Worm (Caenorhabditis elegans) whole organism, L1 larva: ENCODE measurements around the gene ckk-1.

Source experiments
- Y116A8C.19 ChIP-seq: sonication (generic microtip); optimal IDR thresholded peaks from 2 replicates; lab custom pipeline; 2016; ENCODE audit warnings: missing compliant biosample characterization, missing genetic modification characterization, borderline replicate concordance
- ama-1 ChIP-seq: fragments of 150-350 bp; optimal IDR thresholded peaks from 2 replicates; lab custom pipeline; 2014
- ces-1 ChIP-seq: fragments of 150-350 bp; optimal IDR thresholded peaks from 2 replicates; lab custom pipeline; 2014; ENCODE audit warnings: missing biosample characterization, missing genetic modification reagents, missing genetic modification characterization
- dpl-1 ChIP-seq, 3 experiments: fragments of 150-350 bp in 2 of 3; sonication (generic microtip) in 1 of 3; optimal IDR thresholded peaks; 2 replicates each; lab custom pipeline; 2014 to 2017; ENCODE audit warnings: missing biosample characterization in 3 of 3, missing genetic modification characterization in 3 of 3, missing genetic modification reagents in 3 of 3
- efl-1 ChIP-seq, 4 experiments: fragments of 150-350 bp; optimal IDR thresholded peaks in 3 of 4; peaks in 1 of 4; 1 replicate in 1 of 4; 2 replicates in 3 of 4; lab custom pipeline; 2014; ENCODE audit warnings: missing biosample characterization in 2 of 4, missing genetic modification characterization in 2 of 4, missing genetic modification reagents in 2 of 4
- elt-2 ChIP-seq: sonication (generic microtip); optimal IDR thresholded peaks from 2 replicates; lab custom pipeline; 2016; ENCODE audit warnings: missing genetic modification characterization, mild to moderate bottlenecking, inconsistent platforms, missing compliant biosample characterization, missing genetic modification reagents
- elt-3 ChIP-seq, 6 experiments: fragments of 150-350 bp in 1 of 6; sonication (generic microtip); optimal IDR thresholded peaks; 2 replicates each; lab custom pipeline; 2017 to 2018; ENCODE audit warnings: missing biosample characterization in 6 of 6, missing genetic modification characterization in 6 of 6, inconsistent platforms in 1 of 6
- ets-5 ChIP-seq: fragments of 200-800 bp; sonication (Bioruptor generic); IDR thresholded peaks from 2 replicates; pipeline ENCODE4 v1.3.6; 2022; ENCODE audit warnings: missing genetic modification characterization, missing compliant biosample characterization
- grh-1 ChIP-seq: fragments of 200-800 bp; sonication (Bioruptor generic); IDR thresholded peaks from 2 replicates; pipeline ENCODE4 v1.3.6; 2022; ENCODE audit warnings: missing genetic modification reagents, missing genetic modification characterization, missing compliant biosample characterization
- hpl-2 ChIP-seq: fragments of 150-350 bp; optimal IDR thresholded peaks from 2 replicates; lab custom pipeline; 2014; ENCODE audit warnings: missing biosample characterization, missing genetic modification reagents, missing genetic modification characterization
- irx-1 ChIP-seq: sonication (generic microtip); optimal IDR thresholded peaks from 2 replicates; lab custom pipeline; 2016; ENCODE audit warnings: missing genetic modification characterization, missing compliant biosample characterization
- isw-1 ChIP-seq: fragments of 200-800 bp; sonication (Bioruptor generic); IDR thresholded peaks from 2 replicates; pipeline ENCODE4 v1.3.6; 2022; ENCODE audit warnings: missing genetic modification characterization, missing compliant biosample characterization
- lin-14 ChIP-seq: fragments of 200-800 bp; sonication (Bioruptor generic); optimal IDR thresholded peaks from 2 replicates; lab custom pipeline; 2018; ENCODE audit warnings: mild to moderate bottlenecking, missing genetic modification characterization, moderate library complexity, missing compliant biosample characterization
- lin-15B ChIP-seq: fragments of 150-350 bp; sonication (generic microtip); optimal IDR thresholded peaks from 3 replicates; lab custom pipeline; 2014; ENCODE audit warnings: missing biosample characterization, missing genetic modification characterization
- lin-35 ChIP-seq, 2 experiments: fragments of 150-350 bp; optimal IDR thresholded peaks; 2 replicates each; lab custom pipeline; 2014; ENCODE audit warnings: missing biosample characterization in 2 of 2, missing genetic modification characterization in 2 of 2, missing genetic modification reagents in 2 of 2
- lin-39 ChIP-seq: fragments of 150-350 bp; optimal IDR thresholded peaks from 2 replicates; lab custom pipeline; 2014; ENCODE audit warnings: missing biosample characterization, missing genetic modification reagents, missing genetic modification characterization
- lir-3 ChIP-seq: sonication (generic microtip); optimal IDR thresholded peaks from 2 replicates; lab custom pipeline; 2016; ENCODE audit warnings: mild to moderate bottlenecking, missing genetic modification characterization, moderate library complexity, missing compliant biosample characterization; ENCODE audit not compliant: poor library complexity
- lsy-2 ChIP-seq, 2 experiments: fragments of 150-350 bp; optimal IDR thresholded peaks; 2 replicates each; lab custom pipeline; 2014; ENCODE audit warnings: missing biosample characterization in 2 of 2, missing genetic modification characterization in 2 of 2
- mef-2 ChIP-seq: fragments of 150-350 bp; optimal IDR thresholded peaks from 2 replicates; lab custom pipeline; 2014; ENCODE audit warnings: missing biosample characterization, missing genetic modification characterization
- nhr-11 ChIP-seq: fragments of 150-350 bp; optimal IDR thresholded peaks from 2 replicates; lab custom pipeline; 2014; ENCODE audit warnings: missing biosample characterization, missing genetic modification characterization
- nhr-19 ChIP-seq: fragments of 200-800 bp; sonication (Bioruptor generic); conservative IDR thresholded peaks from 2 replicates; pipeline ENCODE4 v1.3.6; 2022; ENCODE audit warnings: missing genetic modification characterization, missing compliant biosample characterization
- nhr-20 ChIP-seq: sonication (generic microtip); optimal IDR thresholded peaks from 2 replicates; lab custom pipeline; 2016; ENCODE audit warnings: mild to moderate bottlenecking, missing genetic modification characterization, missing compliant biosample characterization
- nhr-47 ChIP-seq: sonication (generic microtip); optimal IDR thresholded peaks from 2 replicates; lab custom pipeline; 2016; ENCODE audit warnings: mild to moderate bottlenecking, missing genetic modification characterization, moderate library complexity, missing compliant biosample characterization
- nhr-71 ChIP-seq: sonication (generic microtip); optimal IDR thresholded peaks from 2 replicates; lab custom pipeline; 2016; ENCODE audit warnings: mild to moderate bottlenecking, missing genetic modification characterization, moderate library complexity, missing compliant biosample characterization
- nhr-77 ChIP-seq: fragments of 150-350 bp; optimal IDR thresholded peaks from 2 replicates; lab custom pipeline; 2014; ENCODE audit warnings: missing biosample characterization, missing genetic modification characterization
- nhr-84 ChIP-seq: sonication (generic microtip); optimal IDR thresholded peaks from 2 replicates; lab custom pipeline; 2017; ENCODE audit warnings: missing biosample characterization, missing genetic modification characterization
- nhr-85 ChIP-seq: sonication (generic microtip); peaks from one replicate; lab custom pipeline; 2016; ENCODE audit warnings: missing genetic modification characterization, inconsistent platforms, missing compliant biosample characterization
- nhr-90 ChIP-seq: sonication (generic microtip); optimal IDR thresholded peaks from 2 replicates; lab custom pipeline; 2016; ENCODE audit warnings: mild to moderate bottlenecking, missing genetic modification characterization, missing compliant biosample characterization; ENCODE audit not compliant: poor library complexity
- rnt-1 ChIP-seq: sonication (generic microtip); optimal IDR thresholded peaks from 2 replicates; lab custom pipeline; 2016; ENCODE audit warnings: mild to moderate bottlenecking, missing genetic modification characterization, moderate library complexity, missing compliant biosample characterization
- snpc-4 ChIP-seq: fragments of 150-350 bp; optimal IDR thresholded peaks from 2 replicates; lab custom pipeline; 2014; ENCODE audit warnings: missing biosample characterization, missing genetic modification characterization
- snu-23 ChIP-seq: sonication (generic microtip); optimal IDR thresholded peaks from 2 replicates; lab custom pipeline; 2016; ENCODE audit warnings: missing genetic modification characterization, missing compliant biosample characterization
- swsn-7 ChIP-seq: sonication (generic microtip); optimal IDR thresholded peaks from 2 replicates; lab custom pipeline; 2016; ENCODE audit warnings: missing genetic modification characterization, missing compliant biosample characterization
- unc-130 ChIP-seq: fragments of 150-350 bp; optimal IDR thresholded peaks from 2 replicates; lab custom pipeline; 2017; ENCODE audit warnings: missing biosample characterization, missing genetic modification characterization, inconsistent platforms
- vab-15 ChIP-seq: sonication (generic microtip); optimal IDR thresholded peaks from 2 replicates; lab custom pipeline; 2017; ENCODE audit warnings: missing genotype, mild to moderate bottlenecking, missing genetic modification characterization, missing compliant biosample characterization
- xbp-1 ChIP-seq: sonication (generic microtip); optimal IDR thresholded peaks from 2 replicates; lab custom pipeline; 2016; ENCODE audit warnings: missing genetic modification characterization, missing compliant biosample characterization
- zip-4 ChIP-seq: fragments of 200-800 bp; sonication (Bioruptor generic); optimal IDR thresholded peaks from 2 replicates; lab custom pipeline; 2018; ENCODE audit warnings: mild to moderate bottlenecking, missing genetic modification characterization, moderate library complexity, missing compliant biosample characterization
- ztf-11 ChIP-seq, 2 experiments: sonication (generic microtip); optimal IDR thresholded peaks; 2 replicates each; lab custom pipeline; 2016 to 2017; ENCODE audit warnings: missing genetic modification characterization in 2 of 2, missing biosample characterization in 1 of 2, missing compliant biosample characterization in 1 of 2
- ztf-4 ChIP-seq: fragments of 150-350 bp; optimal IDR thresholded peaks from 2 replicates; lab custom pipeline; 2014; ENCODE audit warnings: missing biosample characterization, missing genetic modification characterization

Gene ckk-1

DNA sequence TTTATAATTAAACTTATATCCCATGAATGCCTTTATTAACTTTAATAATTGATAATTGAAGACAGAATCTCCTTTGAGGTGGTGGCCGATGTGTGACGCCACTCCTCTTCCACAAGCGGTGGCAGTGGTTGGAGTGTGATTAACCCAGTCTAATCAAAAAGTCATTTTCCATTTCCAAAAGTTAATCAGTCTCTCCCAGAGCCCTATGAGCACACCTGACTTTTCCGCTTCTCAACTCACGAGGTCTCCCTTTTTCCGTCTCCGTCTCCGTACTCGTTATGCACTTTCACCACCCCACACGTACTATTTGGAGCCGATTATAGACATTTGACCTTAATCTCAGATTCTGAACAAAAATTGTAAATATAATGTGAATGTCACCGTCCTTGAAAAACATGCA is 7.4 kb downstream of the ckk-1 start (continued):
- TF ChIP-seq nhr-71 (tag; lab: Kevin White, UChicago), result peak; percentile 21
- TF ChIP-seq, all 84 proteins: peak for 7

DNA sequence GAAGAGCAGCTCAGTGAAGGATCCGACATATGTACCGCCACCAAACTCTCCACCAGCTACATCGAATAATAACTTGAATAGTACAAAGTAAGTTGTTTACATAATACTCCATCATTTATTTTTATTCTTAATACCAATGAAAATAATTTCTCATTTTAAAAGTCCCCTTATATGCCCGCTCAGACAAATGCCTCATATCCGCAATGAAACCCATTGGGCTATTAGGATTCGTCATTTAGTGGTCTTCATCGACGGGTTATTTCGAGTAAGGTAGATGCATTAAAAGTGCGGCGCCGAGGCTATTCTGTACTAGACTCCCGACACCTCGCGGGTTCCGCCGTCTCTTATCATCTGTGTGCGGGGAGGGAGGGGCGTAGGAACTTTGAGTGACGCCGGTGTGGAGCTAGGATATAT is 18.4 kb downstream of the ckk-1 start:
- TF ChIP-seq lin-14 (GFP tag; lab: Kevin White, UChicago) (peak; percentile 44), xbp-1 (peak; percentile 26), efl-1 (optimal IDR thresholded peaks at IDR 0.05; lab: Kevin White, UChicago) (peak; percentile 25 to 48), efl-1 (GFP tag; optimal IDR thresholded peaks at IDR 0.05 in 1 of 2; lab: Kevin White, UChicago) (peak in 1 of 2 experiments; percentile 93), nhr-85 (tag; lab: Kevin White, UChicago) (peak; percentile 85), ztf-4 (tag; lab: Kevin White, UChicago) (no peak), grh-1 (GFP tag; lab: Robert Waterston, UW) (no peak; the same call in 1 of the 2 replicates), elt-2 (tag; lab: Kevin White, UChicago) (peak; percentile 71), ama-1 (lab: Kevin White, UChicago) (peak; percentile 75), lsy-2 (tag; optimal IDR thresholded peaks at IDR 0.05; lab: Kevin White, UChicago) (peak in 1 of 2 experiments; percentile 36), swsn-7 (tag; lab: Kevin White, UChicago) (peak; percentile 44), nhr-20 (peak; percentile 62), lin-15B (tag; lab: Kevin White, UChicago) (no peak), ztf-11 (tag; optimal IDR thresholded peaks at IDR 0.05; lab: Kevin White, UChicago) (peak in 1 of 2 experiments; percentile 1), nhr-77 (tag; lab: Kevin White, UChicago) (peak; percentile 27), zip-4 (no peak), mef-2 (tag; lab: Kevin White, UChicago) (no peak), snu-23 (peak; percentile 54), rnt-1 (tag; lab: Kevin White, UChicago) (peak; percentile 71), isw-1 (GFP tag; lab: Robert Waterston, UW) (no peak), nhr-19 (peak; percentile 63), nhr-84 (tag; lab: Kevin White, UChicago) (no peak), vab-15 (tag; lab: Kevin White, UChicago) (no peak), ces-1 (GFP tag; lab: Kevin White, UChicago) (no peak), ets-5 (GFP tag; lab: Robert Waterston, UW) (no peak), nhr-11 (tag; lab: Kevin White, UChicago) (no peak), hpl-2 (GFP tag; lab: Kevin White, UChicago) (no peak), Y116A8C.19 (tag; lab: Kevin White, UChicago) (no peak), lin-39 (peak; percentile 25), elt-3 (tag; optimal IDR thresholded peaks at IDR 0.05; lab: Kevin White, UChicago) (no peak), nhr-90 (tag; lab: Kevin White, UChicago) (peak; percentile 84), nhr-71 (tag; lab: Kevin White, UChicago) (peak; percentile 75), lir-3 (tag; lab: Kevin White, UChicago) (peak; percentile 20), unc-130 (tag; lab: Kevin White, UChicago) (no peak), irx-1 (tag; lab: Kevin White, UChicago) (peak; percentile 52), lin-35 (GFP tag; optimal IDR thresholded peaks at IDR 0.05; lab: Kevin White, UChicago) (peak in 1 of 2 experiments; percentile 29), nhr-47 (tag; lab: Kevin White, UChicago) (peak; percentile 77), dpl-1 (GFP tag; optimal IDR thresholded peaks at IDR 0.05; lab: Kevin White, UChicago) (no peak), snpc-4 (tag; lab: Kevin White, UChicago) (peak; percentile 98)
- TF ChIP-seq, all 84 proteins: peak for 22

DNA sequence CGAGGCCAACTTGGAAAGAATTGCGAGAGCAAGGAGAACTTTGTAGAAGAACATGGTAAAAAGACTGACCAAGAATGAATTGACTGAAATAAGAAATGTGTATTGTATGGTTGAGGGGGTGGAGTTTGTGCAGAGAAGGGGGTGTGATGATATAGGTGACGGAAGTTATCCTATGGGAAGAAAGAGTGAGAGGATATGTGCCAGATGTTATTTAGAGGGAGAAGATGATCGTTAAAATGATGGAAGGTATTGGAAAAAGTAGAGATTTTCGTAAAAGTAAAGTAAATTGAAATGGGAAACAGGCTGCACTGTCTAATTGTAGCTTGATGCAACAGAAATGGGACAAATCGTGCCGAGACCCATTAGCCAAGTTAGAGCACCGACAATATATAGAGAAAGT is 21.7 kb downstream of the ckk-1 start, which contains the start of gene sdz-21:
Gene sdz-21, minus strand, starts transcription at position 101 of the 400 bp plus-strand sequence.
- TF ChIP-seq ces-1 (GFP tag; lab: Kevin White, UChicago), result no peak
- no peak for TF ChIP-seq efl-1 (optimal IDR thresholded peaks at IDR 0.05; lab: Kevin White, UChicago)
- peak in 1 of 2 experiments; percentile 8 for TF ChIP-seq efl-1 (GFP tag; optimal IDR thresholded peaks at IDR 0.05 in 1 of 2; lab: Kevin White, UChicago)
- TF ChIP-seq lin-39, result no peak
- no peak for TF ChIP-seq ztf-11 (tag; optimal IDR thresholded peaks at IDR 0.05; lab: Kevin White, UChicago)
